Worm (Caenorhabditis elegans) whole organism, L1 larva: ENCODE results near the gene W01C8.1.

Experiments
- C16A3.4 ChIP-seq: fragments of 150-350 bp; optimal IDR thresholded peaks from 2 replicates; lab custom pipeline; 2014; ENCODE audit warnings: missing biosample characterization, missing genetic modification characterization
- C34B4.2 ChIP-seq: sonication (generic microtip); optimal IDR thresholded peaks from 2 replicates; lab custom pipeline; 2017; ENCODE audit warnings: mild to moderate bottlenecking, missing genetic modification characterization, missing compliant biosample characterization
- F16B12.6 ChIP-seq: fragments of 150-350 bp; optimal IDR thresholded peaks from 2 replicates; lab custom pipeline; 2014; ENCODE audit warnings: missing biosample characterization, missing genetic modification characterization
- Y116A8C.19 ChIP-seq: sonication (generic microtip); optimal IDR thresholded peaks from 2 replicates; lab custom pipeline; 2016; ENCODE audit warnings: missing compliant biosample characterization, missing genetic modification characterization, borderline replicate concordance
- alr-1 ChIP-seq: fragments of 200-800 bp; sonication (Bioruptor generic); optimal IDR thresholded peaks from 2 replicates; lab custom pipeline; 2018; ENCODE audit warnings: borderline replicate concordance, mild to moderate bottlenecking, missing genetic modification characterization, missing compliant biosample characterization
- ceh-63 ChIP-seq: fragments of 200-800 bp; sonication (Bioruptor generic); optimal IDR thresholded peaks from 2 replicates; lab custom pipeline; 2018; ENCODE audit warnings: mild to moderate bottlenecking, missing genetic modification characterization, missing compliant biosample characterization
- ceh-82 ChIP-seq, 3 experiments: fragments of 150-350 bp in 1 of 3; sonication (generic microtip) in 2 of 3; optimal IDR thresholded peaks; 2 replicates each; lab custom pipeline; 2014 to 2017; ENCODE audit warnings: missing biosample characterization in 3 of 3, missing genetic modification characterization in 3 of 3
- ceh-90 ChIP-seq: sonication (generic microtip); optimal IDR thresholded peaks from 2 replicates; lab custom pipeline; 2016; ENCODE audit warnings: missing genetic modification characterization, missing compliant biosample characterization
- efl-1 ChIP-seq, 4 experiments: fragments of 150-350 bp; optimal IDR thresholded peaks in 3 of 4; peaks in 1 of 4; 1 replicate in 1 of 4; 2 replicates in 3 of 4; lab custom pipeline; 2014; ENCODE audit warnings: missing biosample characterization in 2 of 4, missing genetic modification characterization in 2 of 4, missing genetic modification reagents in 2 of 4
- egl-13 ChIP-seq: sonication (generic microtip); optimal IDR thresholded peaks from 2 replicates; lab custom pipeline; 2016; ENCODE audit warnings: missing genotype, missing genetic modification reagents, missing genetic modification characterization, missing compliant biosample characterization
- egl-27 ChIP-seq, 2 experiments: fragments of 150-350 bp in 1 of 2; sonication (generic microtip); optimal IDR thresholded peaks; 3 replicates each; lab custom pipeline; 2017 to 2018; ENCODE audit warnings: missing biosample characterization in 2 of 2, missing genetic modification characterization in 2 of 2, missing genetic modification reagents in 2 of 2
- elt-2 ChIP-seq: sonication (generic microtip); optimal IDR thresholded peaks from 2 replicates; lab custom pipeline; 2016; ENCODE audit warnings: missing genetic modification characterization, mild to moderate bottlenecking, inconsistent platforms, missing compliant biosample characterization, missing genetic modification reagents
- fkh-10 ChIP-seq: sonication (generic microtip); optimal IDR thresholded peaks from 2 replicates; lab custom pipeline; 2017; ENCODE audit warnings: missing biosample characterization, missing genetic modification reagents, missing genetic modification characterization
- fkh-4 ChIP-seq: sonication (generic microtip); optimal IDR thresholded peaks from 2 replicates; lab custom pipeline; 2016; ENCODE audit warnings: missing compliant biosample characterization, missing genetic modification characterization, borderline replicate concordance
- fkh-8 ChIP-seq: sonication (generic microtip); optimal IDR thresholded peaks from 2 replicates; lab custom pipeline; 2016; ENCODE audit warnings: mild to moderate bottlenecking, missing genetic modification characterization, missing compliant biosample characterization
- fos-1 ChIP-seq: fragments of 150-350 bp; optimal IDR thresholded peaks from 2 replicates; lab custom pipeline; 2014; ENCODE audit warnings: missing biosample characterization, missing genetic modification characterization
- hlh-4 ChIP-seq: sonication (generic microtip); optimal IDR thresholded peaks from 2 replicates; lab custom pipeline; 2016; ENCODE audit warnings: mild to moderate bottlenecking, missing genetic modification characterization, missing compliant biosample characterization
- irx-1 ChIP-seq: sonication (generic microtip); optimal IDR thresholded peaks from 2 replicates; lab custom pipeline; 2016; ENCODE audit warnings: missing genetic modification characterization, missing compliant biosample characterization
- jun-1 ChIP-seq: fragments of 150-350 bp; optimal IDR thresholded peaks from 2 replicates; lab custom pipeline; 2014; ENCODE audit warnings: missing biosample characterization, missing genetic modification reagents, missing genetic modification characterization
- lin-14 ChIP-seq: fragments of 200-800 bp; sonication (Bioruptor generic); optimal IDR thresholded peaks from 2 replicates; lab custom pipeline; 2018; ENCODE audit warnings: mild to moderate bottlenecking, missing genetic modification characterization, moderate library complexity, missing compliant biosample characterization
- lir-3 ChIP-seq: sonication (generic microtip); optimal IDR thresholded peaks from 2 replicates; lab custom pipeline; 2016; ENCODE audit warnings: mild to moderate bottlenecking, missing genetic modification characterization, moderate library complexity, missing compliant biosample characterization; ENCODE audit not compliant: poor library complexity
- lsy-2 ChIP-seq, 2 experiments: fragments of 150-350 bp; optimal IDR thresholded peaks; 2 replicates each; lab custom pipeline; 2014; ENCODE audit warnings: missing biosample characterization in 2 of 2, missing genetic modification characterization in 2 of 2
- mef-2 ChIP-seq: fragments of 150-350 bp; optimal IDR thresholded peaks from 2 replicates; lab custom pipeline; 2014; ENCODE audit warnings: missing biosample characterization, missing genetic modification characterization
- mep-1 ChIP-seq: fragments of 150-350 bp; optimal IDR thresholded peaks from 2 replicates; lab custom pipeline; 2014; ENCODE audit warnings: missing biosample characterization, missing genetic modification characterization
- nhr-11 ChIP-seq: fragments of 150-350 bp; optimal IDR thresholded peaks from 2 replicates; lab custom pipeline; 2014; ENCODE audit warnings: missing biosample characterization, missing genetic modification characterization
- nhr-19 ChIP-seq: fragments of 200-800 bp; sonication (Bioruptor generic); conservative IDR thresholded peaks from 2 replicates; pipeline ENCODE4 v1.3.6; 2022; ENCODE audit warnings: missing genetic modification characterization, missing compliant biosample characterization
- nhr-20 ChIP-seq: sonication (generic microtip); optimal IDR thresholded peaks from 2 replicates; lab custom pipeline; 2016; ENCODE audit warnings: mild to moderate bottlenecking, missing genetic modification characterization, missing compliant biosample characterization
- nhr-28 ChIP-seq: fragments of 150-350 bp; optimal IDR thresholded peaks from 2 replicates; lab custom pipeline; 2014; ENCODE audit warnings: missing biosample characterization, missing genetic modification characterization
- nhr-77 ChIP-seq: fragments of 150-350 bp; optimal IDR thresholded peaks from 2 replicates; lab custom pipeline; 2014; ENCODE audit warnings: missing biosample characterization, missing genetic modification characterization
- nhr-84 ChIP-seq: sonication (generic microtip); optimal IDR thresholded peaks from 2 replicates; lab custom pipeline; 2017; ENCODE audit warnings: missing biosample characterization, missing genetic modification characterization
- pax-3 ChIP-seq: fragments of 200-800 bp; sonication (Bioruptor generic); optimal IDR thresholded peaks from 2 replicates; lab custom pipeline; 2018; ENCODE audit warnings: mild to moderate bottlenecking, missing genetic modification characterization, moderate library complexity, missing compliant biosample characterization
- sox-4 ChIP-seq: sonication (generic microtip); optimal IDR thresholded peaks from 2 replicates; lab custom pipeline; 2016; ENCODE audit warnings: missing genetic modification characterization, missing compliant biosample characterization
- unc-130 ChIP-seq: fragments of 150-350 bp; optimal IDR thresholded peaks from 2 replicates; lab custom pipeline; 2017; ENCODE audit warnings: missing biosample characterization, missing genetic modification characterization, inconsistent platforms
- unc-30 ChIP-seq: sonication (generic microtip); optimal IDR thresholded peaks from 2 replicates; lab custom pipeline; 2017; ENCODE audit warnings: missing biosample characterization, missing genetic modification characterization
- unc-86 ChIP-seq: sonication (generic microtip); optimal IDR thresholded peaks from 2 replicates; lab custom pipeline; 2016; ENCODE audit warnings: missing genetic modification characterization, missing compliant biosample characterization
- ztf-11 ChIP-seq, 2 experiments: sonication (generic microtip); optimal IDR thresholded peaks; 2 replicates each; lab custom pipeline; 2016 to 2017; ENCODE audit warnings: missing genetic modification characterization in 2 of 2, missing biosample characterization in 1 of 2, missing compliant biosample characterization in 1 of 2
- ztf-4 ChIP-seq: fragments of 150-350 bp; optimal IDR thresholded peaks from 2 replicates; lab custom pipeline; 2014; ENCODE audit warnings: missing biosample characterization, missing genetic modification characterization

W01C8.1 gene

ce11 chrX:5728956-5729467 lies 36.8 kb downstream of the W01C8.1 start (continued):
- TF ChIP-seq fkh-4 (tag; lab: Kevin White, UChicago), result no peak
- peak; percentile 18 for TF ChIP-seq F16B12.6 (tag; lab: Kevin White, UChicago)
- peak; percentile 27 for TF ChIP-seq C16A3.4 (tag; lab: Kevin White, UChicago)
- peak; percentile 86 for TF ChIP-seq unc-86 (tag; lab: Kevin White, UChicago)
- no peak for TF ChIP-seq alr-1 (tag; lab: Kevin White, UChicago)
- peak; percentile 54 for TF ChIP-seq jun-1 (tag; lab: Kevin White, UChicago)
- peak in 1 of 2 experiments; percentile 61 for TF ChIP-seq lsy-2 (tag; optimal IDR thresholded peaks at IDR 0.05; lab: Kevin White, UChicago)
- TF ChIP-seq nhr-20 (tag; lab: Kevin White, UChicago), result peak; percentile 48
- no peak for TF ChIP-seq nhr-11 (tag; lab: Kevin White, UChicago)
- peak; percentile 54 for TF ChIP-seq sox-4
- TF ChIP-seq hlh-4 (tag; lab: Kevin White, UChicago), result no peak
- TF ChIP-seq irx-1 (tag; lab: Kevin White, UChicago), result peak; percentile 26
- peak; percentile 19 to 76 (median 73) for TF ChIP-seq ceh-82 (tag; optimal IDR thresholded peaks at IDR 0.05; lab: Kevin White, UChicago)
- peak; percentile 27 for TF ChIP-seq lir-3
- no peak for TF ChIP-seq C34B4.2 (tag; lab: Kevin White, UChicago)
- TF ChIP-seq Y116A8C.19, result no peak
- no peak for TF ChIP-seq mef-2
- peak; percentile 13 for TF ChIP-seq nhr-77 (tag; lab: Kevin White, UChicago)
- TF ChIP-seq pax-3 (tag; lab: Kevin White, UChicago), result peak; percentile 51
- peak; percentile 72 for TF ChIP-seq fkh-10
- TF ChIP-seq nhr-28 (tag; lab: Kevin White, UChicago), result no peak
- TF ChIP-seq nhr-19, result peak; percentile 24
- TF ChIP-seq egl-27 (tag; optimal IDR thresholded peaks at IDR 0.05; lab: Kevin White, UChicago), result peak in 1 of 2 experiments; percentile 61
- TF ChIP-seq fos-1 (tag; lab: Kevin White, UChicago), result peak; percentile 35
- TF ChIP-seq ztf-11 (tag; optimal IDR thresholded peaks at IDR 0.05; lab: Kevin White, UChicago), result peak in 1 of 2 experiments; percentile 42
- TF ChIP-seq ceh-90, result no peak
- peak; percentile 79 for TF ChIP-seq egl-13 (tag; lab: Kevin White, UChicago)
- no peak for TF ChIP-seq elt-2 (tag; lab: Kevin White, UChicago)
- TF ChIP-seq lin-14, result peak; percentile 92
- TF ChIP-seq efl-1 (optimal IDR thresholded peaks at IDR 0.05; lab: Kevin White, UChicago), result peak; percentile 4 to 23
- TF ChIP-seq efl-1 (GFP tag; optimal IDR thresholded peaks at IDR 0.05 in 1 of 2; lab: Kevin White, UChicago), result peak in 1 of 2 experiments; percentile 78
- peak; percentile 91 for TF ChIP-seq fkh-8 (tag; lab: Kevin White, UChicago)
- peak; percentile 66 for TF ChIP-seq mep-1 (tag; lab: Kevin White, UChicago)

ce11 chrX:5733728-5734252 lies 41.6 kb downstream of the W01C8.1 start, which contains the start of gene rgs-6:
TSS of gene rgs-6 (minus strand) at chrX:5733778.
- TF ChIP-seq ceh-63 (no peak), C16A3.4 (tag; lab: Kevin White, UChicago) (no peak), ztf-4 (tag; lab: Kevin White, UChicago) (no peak), nhr-77 (tag; lab: Kevin White, UChicago) (no peak)

DNA sequence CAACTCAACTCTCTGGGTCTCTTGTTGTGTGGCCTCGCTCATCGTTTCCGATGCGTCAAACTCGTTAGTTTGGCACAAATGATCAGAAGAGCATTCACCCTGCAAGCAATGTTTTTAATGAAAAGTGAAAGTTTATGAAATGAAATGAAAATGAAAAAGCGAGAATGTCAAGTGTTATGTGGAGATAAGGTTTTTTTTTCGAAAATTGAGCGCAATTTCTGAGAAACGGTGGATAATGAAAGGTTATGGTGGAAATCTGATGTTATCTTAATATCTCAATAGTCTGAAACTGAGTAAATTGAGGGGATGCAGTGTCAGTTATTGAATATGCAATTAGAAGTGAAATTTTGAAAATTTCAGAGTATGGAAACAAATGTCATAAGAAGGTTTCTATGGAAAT lies 51.0 kb downstream of the W01C8.1 start, which contains the start of gene gnrr-4:
gnrr-4 (minus strand) TSS at position 101 of the 400 bp plus-strand sequence.
- no peak for TF ChIP-seq lir-3
- no peak for TF ChIP-seq ztf-11 (tag; optimal IDR thresholded peaks at IDR 0.05; lab: Kevin White, UChicago)
- no peak for TF ChIP-seq nhr-84 (tag; lab: Kevin White, UChicago)
- TF ChIP-seq unc-130 (tag; lab: Kevin White, UChicago), result no peak
- no peak for TF ChIP-seq unc-30 (tag; lab: Kevin White, UChicago)
- TF ChIP-seq fkh-8 (tag; lab: Kevin White, UChicago), result peak; percentile 39
- no peak for TF ChIP-seq nhr-19
